Fruit fly (Drosophila melanogaster) whole organism, pupa: ENCODE data around the gene Septin2.
A peak's percentile ranks its signal among the peaks of the same experiment; 100 is the strongest.

Source experiments
- CG10348 ChIP-seq: fragments of 200-800 bp; sonication (Bioruptor generic); IDR thresholded peaks from 2 replicates; pipeline ENCODE4 v1.3.6; 2022; ENCODE audit warnings: missing biosample characterization, missing genetic modification characterization
- CG12605 ChIP-seq: fragments of 200-800 bp; sonication (Bioruptor generic); IDR thresholded peaks from 2 replicates; pipeline ENCODE4 v1.3.6; 2022; ENCODE audit warnings: missing biosample characterization, missing genetic modification characterization
- CG13204 ChIP-seq: fragments of 200-800 bp; sonication (Bioruptor generic); optimal IDR thresholded peaks from 2 replicates; lab custom pipeline; 2018; ENCODE audit warnings: missing biosample characterization, mild to moderate bottlenecking, missing genetic modification characterization, moderate library complexity
- CG14655 ChIP-seq: fragments of 200-800 bp; sonication (Bioruptor generic); optimal IDR thresholded peaks from 3 replicates; lab custom pipeline; 2017; ENCODE audit warnings: mild to moderate bottlenecking, missing biosample characterization, missing genetic modification reagents, missing genetic modification characterization
- CG15710 ChIP-seq: fragments of 200-800 bp; sonication (Bioruptor generic); optimal IDR thresholded peaks from 2 replicates; lab custom pipeline; 2018; ENCODE audit warnings: missing biosample characterization, mild to moderate bottlenecking, missing genetic modification characterization, moderate library complexity
- CG17806 ChIP-seq: fragments of 200-800 bp; sonication (Bioruptor generic); optimal IDR thresholded peaks from 2 replicates; lab custom pipeline; 2018; ENCODE audit warnings: missing biosample characterization, mild to moderate bottlenecking, missing genetic modification characterization, moderate library complexity
- CG32121 ChIP-seq: fragments of 200-800 bp; sonication (Bioruptor generic); IDR thresholded peaks from 2 replicates; pipeline ENCODE4 v1.3.6; 2022; ENCODE audit warnings: missing biosample characterization, missing genetic modification characterization
- CG34367 ChIP-seq: fragments of 200-800 bp; sonication (Bioruptor generic); optimal IDR thresholded peaks from 2 replicates; lab custom pipeline; 2018; ENCODE audit warnings: missing biosample characterization, mild to moderate bottlenecking, missing genetic modification characterization
- CG4496 ChIP-seq: fragments of 200-800 bp; sonication (Bioruptor generic); IDR thresholded peaks from 3 replicates; pipeline ENCODE4 v1.3.6; 2022; ENCODE audit warnings: missing biosample characterization, missing genetic modification characterization
- CG8159 ChIP-seq: fragments of 200-800 bp; sonication (Bioruptor generic); optimal IDR thresholded peaks from 3 replicates; lab custom pipeline; 2018; ENCODE audit warnings: missing biosample characterization, mild to moderate bottlenecking, missing genetic modification characterization, moderate library complexity
- CG8301 ChIP-seq: fragments of 200-800 bp; sonication (Bioruptor generic); optimal IDR thresholded peaks from 2 replicates; lab custom pipeline; 2018; ENCODE audit warnings: missing biosample characterization, mild to moderate bottlenecking, missing genetic modification characterization
- CG9948 ChIP-seq: fragments of 200-800 bp; sonication (Bioruptor generic); optimal IDR thresholded peaks from 2 replicates; lab custom pipeline; 2018; ENCODE audit warnings: missing biosample characterization, mild to moderate bottlenecking, missing genetic modification characterization, moderate library complexity
- D1 ChIP-seq: fragments of 200-800 bp; sonication (Bioruptor generic); optimal IDR thresholded peaks from 2 replicates; lab custom pipeline; 2018; ENCODE audit warnings: missing biosample characterization, mild to moderate bottlenecking, missing genetic modification characterization, moderate library complexity
- EcR ChIP-seq: fragments of 200-800 bp; sonication (Bioruptor generic); optimal IDR thresholded peaks from 3 replicates; lab custom pipeline; 2019; ENCODE audit warnings: missing biosample characterization, missing genetic modification characterization, mild to moderate bottlenecking, moderate library complexity, missing genetic modification reagents
- Ets98B ChIP-seq: fragments of 200-800 bp; sonication (Bioruptor generic); IDR thresholded peaks from 2 replicates; pipeline ENCODE4 v1.3.6; 2022; ENCODE audit warnings: missing biosample characterization, missing genetic modification characterization
- Pif1A ChIP-seq: fragments of 200-800 bp; sonication (Bioruptor generic); optimal IDR thresholded peaks from 3 replicates; lab custom pipeline; 2016; ENCODE audit warnings: missing biosample characterization, missing genetic modification characterization
- Pif1B ChIP-seq: fragments of 200-800 bp; sonication (Bioruptor generic); optimal IDR thresholded peaks from 3 replicates; lab custom pipeline; 2016; ENCODE audit warnings: missing biosample characterization, missing genetic modification characterization
- Snoo ChIP-seq: fragments of 200-800 bp; sonication (Bioruptor generic); optimal IDR thresholded peaks from 3 replicates; lab custom pipeline; 2017; ENCODE audit warnings: missing biosample characterization, mild to moderate bottlenecking, missing genetic modification characterization, inconsistent platforms
- fd96Ca ChIP-seq: fragments of 200-800 bp; sonication (Bioruptor generic); IDR thresholded peaks from 3 replicates; pipeline ENCODE4 v1.3.6; 2022; ENCODE audit warnings: missing biosample characterization, missing genetic modification characterization
- gl ChIP-seq: fragments of 200-800 bp; sonication (Bioruptor generic); optimal IDR thresholded peaks from 2 replicates; lab custom pipeline; 2018; ENCODE audit warnings: missing biosample characterization, mild to moderate bottlenecking, missing genetic modification characterization
- rn ChIP-seq: fragments of 200-800 bp; sonication (Bioruptor generic); IDR thresholded peaks from 2 replicates; pipeline ENCODE4 v1.3.6; 2022; ENCODE audit warnings: missing biosample characterization, missing genetic modification characterization

Septin2 gene

DNA sequence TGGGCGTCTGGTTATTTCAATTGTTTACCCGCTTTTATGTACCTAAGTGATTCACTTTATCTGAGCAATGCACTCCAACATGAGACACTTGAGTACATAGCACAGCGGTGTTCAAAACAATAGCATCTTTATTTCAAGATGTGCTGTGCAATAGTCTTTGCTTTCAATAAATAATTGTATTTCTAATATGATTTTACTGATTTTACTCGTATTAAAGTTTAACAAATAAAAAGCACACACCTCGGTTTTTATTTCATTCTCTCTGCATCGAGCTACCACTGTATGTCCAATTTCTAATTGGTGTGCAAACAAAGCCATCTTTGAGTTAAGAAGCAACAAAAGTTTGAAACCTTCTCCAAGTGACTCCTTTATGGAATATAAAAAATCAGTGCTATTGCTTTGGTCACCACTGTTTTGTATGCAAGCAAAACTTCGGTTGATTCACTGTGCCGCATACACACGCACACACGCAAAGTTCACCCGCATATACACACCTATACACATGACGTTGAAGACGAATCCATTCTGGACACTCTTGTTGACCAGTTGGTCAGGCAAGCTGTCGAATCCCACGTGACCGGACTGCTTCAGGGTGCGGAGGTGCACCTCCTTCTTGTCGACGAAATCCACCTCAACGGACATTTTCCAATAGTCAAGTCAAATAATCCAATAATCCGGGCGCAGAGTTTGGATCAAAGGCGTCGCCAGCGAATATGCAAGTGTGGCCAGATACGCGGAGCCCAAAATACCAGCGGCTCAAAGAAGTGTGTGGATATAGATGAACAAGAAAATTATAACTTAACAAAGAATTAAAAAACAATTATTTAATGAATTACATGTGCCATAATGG lies at the start of gene Septin2:
Gene Septin2 (minus strand): TSS at position 727 of the 850 bp plus-strand sequence.
- TF ChIP-seq CG34367 (tag; lab: Kevin White, UChicago) (peak; percentile 80), CG14655 (GFP tag; lab: Kevin White, UChicago) (peak; percentile 95), EcR (GFP tag; lab: Kevin White, UChicago) (peak; percentile 63), CG9948 (tag; lab: Kevin White, UChicago) (peak; percentile 91), Ets98B (GFP tag; lab: Robert Waterston, UW) (peak; percentile 75), CG8159 (tag; lab: Kevin White, UChicago) (peak; percentile 94), CG32121 (GFP tag; lab: Robert Waterston, UW) (peak; percentile 80), CG10348 (GFP tag; lab: Robert Waterston, UW) (peak; percentile 42; the same call in 1 of the 2 replicates), CG13204 (peak; percentile 57), Pif1B (GFP tag; lab: Kevin White, UChicago) (no peak), rn (GFP tag; lab: Robert Waterston, UW) (peak; percentile 74), CG17806 (tag; lab: Kevin White, UChicago) (peak; percentile 91), gl (tag; lab: Kevin White, UChicago) (peak; percentile 68), fd96Ca (GFP tag; lab: Robert Waterston, UW) (peak; percentile 84), Pif1A (GFP tag; lab: Kevin White, UChicago) (peak; percentile 53), CG4496 (peak; percentile 85), D1 (tag; lab: Kevin White, UChicago) (no peak), CG12605 (peak; percentile 61), CG8301 (tag; lab: Kevin White, UChicago) (peak; percentile 95), CG15710 (tag; lab: Kevin White, UChicago) (peak; percentile 87), Snoo (tag; lab: Kevin White, UChicago) (peak; percentile 91)

- no peak for TF ChIP-seq rn (GFP tag; lab: Robert Waterston, UW)
- TF ChIP-seq CG17806 (tag; lab: Kevin White, UChicago): no peak
- no peak for TF ChIP-seq EcR (GFP tag; lab: Kevin White, UChicago)
- 0 out of 2 replicates have a peak, but pooled peaks have one; percentile 16 for TF ChIP-seq Ets98B (GFP tag; lab: Robert Waterston, UW)
- TF ChIP-seq Snoo (tag; lab: Kevin White, UChicago): no peak
- TF ChIP-seq CG34367 (tag; lab: Kevin White, UChicago): no peak
- no peak for TF ChIP-seq CG32121 (GFP tag; lab: Robert Waterston, UW)
- peak; percentile 95 for TF ChIP-seq CG12605
- TF ChIP-seq, all 21 proteins: peak for 2
These were observed 47.6 kb upstream of the Septin2 start for dm6 chr3R:20635735-20636134.

- TF ChIP-seq Snoo (tag; lab: Kevin White, UChicago) (no peak), CG34367 (tag; lab: Kevin White, UChicago) (peak; percentile 27), CG4496 (0 out of 3 replicates have a peak, but pooled peaks have one; percentile 37)
These were observed 46.8 kb upstream of the Septin2 start, which contains the start of the genes Pi3K92E and Lrrk for dm6 chr3R:20634674-20635594. TSS of gene Pi3K92E (minus strand) at chr3R:20634732. TSS of gene Lrrk (plus strand) at chr3R:20635480.

dm6 chr3R:20633984-20634446 lies 45.9 kb upstream of the Septin2 start:
- TF ChIP-seq fd96Ca (GFP tag; lab: Robert Waterston, UW): peak; percentile 80
- peak; percentile 58 for TF ChIP-seq CG9948 (tag; lab: Kevin White, UChicago)
- TF ChIP-seq EcR (GFP tag; lab: Kevin White, UChicago): no peak
- TF ChIP-seq CG34367 (tag; lab: Kevin White, UChicago): no peak
- no peak for TF ChIP-seq CG8159 (tag; lab: Kevin White, UChicago)
- no peak for TF ChIP-seq CG8301 (tag; lab: Kevin White, UChicago)
- TF ChIP-seq Pif1A (GFP tag; lab: Kevin White, UChicago): no peak
- no peak for TF ChIP-seq CG13204
- no peak for TF ChIP-seq CG14655 (GFP tag; lab: Kevin White, UChicago)
- TF ChIP-seq Ets98B (GFP tag; lab: Robert Waterston, UW): peak; percentile 71
- peak; percentile 59; the same call in 2 of the 3 replicates for TF ChIP-seq CG4496
- peak; percentile 49 for TF ChIP-seq Snoo (tag; lab: Kevin White, UChicago)
- TF ChIP-seq CG32121 (GFP tag; lab: Robert Waterston, UW): peak; percentile 71
- no peak for TF ChIP-seq CG12605
- no peak for TF ChIP-seq CG17806 (tag; lab: Kevin White, UChicago)
- peak; percentile 60 for TF ChIP-seq CG15710 (tag; lab: Kevin White, UChicago)
- TF ChIP-seq D1 (tag; lab: Kevin White, UChicago): no peak
- peak; percentile 52; the same call in 1 of the 2 replicates for TF ChIP-seq rn (GFP tag; lab: Robert Waterston, UW)

DNA sequence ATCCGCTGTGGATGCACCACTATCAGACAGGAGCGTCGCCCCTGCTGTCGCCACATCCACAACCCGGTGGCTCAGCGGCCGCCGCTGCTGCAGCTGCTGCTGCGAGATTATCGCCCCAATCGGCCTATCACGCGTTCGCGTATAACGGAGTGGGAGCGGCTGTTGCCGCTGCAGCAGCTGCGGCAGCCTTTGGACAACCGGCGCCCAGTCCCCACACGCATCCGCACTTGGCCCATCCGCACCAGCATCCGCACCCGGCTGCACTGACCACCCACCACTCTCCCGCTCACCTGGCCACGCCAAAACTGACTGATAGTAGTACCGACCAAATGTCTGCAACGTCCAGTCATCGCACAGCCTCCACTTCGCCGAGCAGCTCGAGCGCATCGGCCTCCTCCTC lies 38.0 kb upstream of the Septin2 start:
- TF ChIP-seq Snoo (tag; lab: Kevin White, UChicago) (no peak), gl (tag; lab: Kevin White, UChicago) (no peak), CG17806 (tag; lab: Kevin White, UChicago) (no peak), CG13204 (no peak), CG12605 (no peak), CG8159 (tag; lab: Kevin White, UChicago) (no peak), CG14655 (GFP tag; lab: Kevin White, UChicago) (no peak)
